Worm (Caenorhabditis elegans) whole organism, mixed stage, embryonic: ENCODE data around the gene F15B9.6.

ENCODE experiments used
- M03D4.4 ChIP-seq: sonication (generic microtip); optimal IDR thresholded peaks from 2 replicates; lab custom pipeline; 2017; ENCODE audit warnings: mild to moderate bottlenecking, missing genetic modification characterization, missing compliant biosample characterization
- bed-3 ChIP-seq: fragments of 200-800 bp; sonication (Bioruptor generic); optimal IDR thresholded peaks from 3 replicates; lab custom pipeline; 2018; ENCODE audit warnings: mild to moderate bottlenecking, missing genetic modification characterization, moderate library complexity, missing compliant biosample characterization
- ceh-39 ChIP-seq: fragments of 150-350 bp; optimal IDR thresholded peaks from 2 replicates; lab custom pipeline; 2014; ENCODE audit warnings: missing biosample characterization, missing genetic modification characterization
- ceh-43 ChIP-seq: fragments of 200-800 bp; sonication (Bioruptor generic); optimal IDR thresholded peaks from 2 replicates; lab custom pipeline; 2018; ENCODE audit warnings: mild to moderate bottlenecking, missing genetic modification characterization, moderate library complexity, missing compliant biosample characterization
- ceh-83 ChIP-seq: fragments of 200-800 bp; sonication (Bioruptor generic); optimal IDR thresholded peaks from 2 replicates; lab custom pipeline; 2018; ENCODE audit warnings: mild to moderate bottlenecking, missing genetic modification characterization, missing compliant biosample characterization
- ces-1 ChIP-seq: fragments of 150-350 bp; optimal IDR thresholded peaks from 2 replicates; lab custom pipeline; 2014; ENCODE audit warnings: missing biosample characterization, missing genetic modification reagents, missing genetic modification characterization
- cnd-1 ChIP-seq: fragments of 200-800 bp; sonication (Bioruptor generic); optimal IDR thresholded peaks from 2 replicates; lab custom pipeline; 2018; ENCODE audit warnings: mild to moderate bottlenecking, missing genetic modification characterization, missing compliant biosample characterization
- elt-1 ChIP-seq: sonication (generic microtip); optimal IDR thresholded peaks from 2 replicates; lab custom pipeline; 2017; ENCODE audit warnings: missing genetic modification characterization, mild to moderate bottlenecking, missing compliant biosample characterization, antibody characterized with exemption, moderate library complexity, borderline replicate concordance; ENCODE audit not compliant: insufficient read depth
- elt-3 ChIP-seq: fragments of 150-350 bp; optimal IDR thresholded peaks from 2 replicates; lab custom pipeline; 2014; ENCODE audit warnings: missing biosample characterization, missing genetic modification characterization
- flh-1 ChIP-seq: fragments of 200-800 bp; sonication (Bioruptor generic); optimal IDR thresholded peaks from 2 replicates; lab custom pipeline; 2018; ENCODE audit warnings: mild to moderate bottlenecking, missing genetic modification characterization, moderate library complexity, missing compliant biosample characterization
- ham-2 ChIP-seq: fragments of 200-800 bp; sonication (Bioruptor generic); optimal IDR thresholded peaks from 2 replicates; lab custom pipeline; 2018; ENCODE audit warnings: mild to moderate bottlenecking, missing genetic modification characterization, missing compliant biosample characterization
- hlh-1 ChIP-seq: fragments of 150-350 bp; optimal IDR thresholded peaks from 2 replicates; lab custom pipeline; 2014; ENCODE audit warnings: missing biosample characterization, missing genetic modification reagents, missing genetic modification characterization
- lin-13 ChIP-seq: fragments of 150-350 bp; optimal IDR thresholded peaks from 2 replicates; lab custom pipeline; 2014; ENCODE audit warnings: missing biosample characterization, missing genetic modification characterization
- lsy-2 ChIP-seq: fragments of 150-350 bp; optimal IDR thresholded peaks from 2 replicates; lab custom pipeline; 2014; ENCODE audit warnings: missing biosample characterization, missing genetic modification characterization
- mep-1 ChIP-seq: fragments of 150-350 bp; optimal IDR thresholded peaks from 2 replicates; lab custom pipeline; 2017; ENCODE audit warnings: missing biosample characterization, missing genetic modification reagents, missing genetic modification characterization, inconsistent platforms
- mls-2 ChIP-seq: sonication (generic microtip); optimal IDR thresholded peaks from 2 replicates; lab custom pipeline; 2016; ENCODE audit warnings: mild to moderate bottlenecking, missing genetic modification characterization, moderate library complexity, missing compliant biosample characterization
- nhr-12 ChIP-seq: fragments of 150-350 bp; optimal IDR thresholded peaks from 2 replicates; lab custom pipeline; 2014; ENCODE audit warnings: missing biosample characterization, missing genetic modification characterization
- nhr-2 ChIP-seq: fragments of 150-350 bp; optimal IDR thresholded peaks from 2 replicates; lab custom pipeline; 2014; ENCODE audit warnings: missing biosample characterization, missing genetic modification characterization
- nhr-237 ChIP-seq: fragments of 150-350 bp; optimal IDR thresholded peaks from 2 replicates; lab custom pipeline; 2014; ENCODE audit warnings: missing biosample characterization, missing genetic modification characterization
- nhr-76 ChIP-seq: sonication (generic microtip); optimal IDR thresholded peaks from 2 replicates; lab custom pipeline; 2017; ENCODE audit warnings: missing biosample characterization, missing genetic modification characterization
- sptf-1 ChIP-seq: sonication (generic microtip); optimal IDR thresholded peaks from 2 replicates; lab custom pipeline; 2017; ENCODE audit warnings: mild to moderate bottlenecking, missing genetic modification characterization, moderate library complexity, missing compliant biosample characterization
- tbx-8 ChIP-seq: fragments of 200-800 bp; sonication (Bioruptor generic); optimal IDR thresholded peaks from 2 replicates; lab custom pipeline; 2018; ENCODE audit warnings: mild to moderate bottlenecking, missing genetic modification characterization, moderate library complexity, missing compliant biosample characterization
- unc-120 ChIP-seq: sonication (generic microtip); optimal IDR thresholded peaks from 2 replicates; lab custom pipeline; 2017; ENCODE audit warnings: missing genetic modification characterization, missing compliant biosample characterization; ENCODE audit not compliant: poor library complexity, severe bottlenecking
- unc-39 ChIP-seq: fragments of 150-350 bp; optimal IDR thresholded peaks from 2 replicates; lab custom pipeline; 2014; ENCODE audit warnings: missing biosample characterization, missing genetic modification characterization
- unc-62 ChIP-seq: fragments of 150-350 bp; optimal IDR thresholded peaks from 2 replicates; lab custom pipeline; 2014; ENCODE audit warnings: missing biosample characterization, missing genetic modification reagents, missing genetic modification characterization
- zip-8 ChIP-seq: fragments of 150-350 bp; optimal IDR thresholded peaks from 2 replicates; lab custom pipeline; 2014; ENCODE audit warnings: missing biosample characterization, missing genetic modification characterization
- ztf-11 ChIP-seq: fragments of 150-350 bp; optimal IDR thresholded peaks from 2 replicates; lab custom pipeline; 2014; ENCODE audit warnings: missing biosample characterization, missing genetic modification characterization

Gene F15B9.6

ce11 chrV:13024499-13024898 is 10.6 kb downstream of the F15B9.6 start:
- TF ChIP-seq nhr-76 (tag; lab: Kevin White, UChicago): no peak
- no peak for TF ChIP-seq M03D4.4 (tag; lab: Kevin White, UChicago)
- TF ChIP-seq sptf-1 (tag; lab: Kevin White, UChicago): no peak
- no peak for TF ChIP-seq ceh-39 (tag; lab: Kevin White, UChicago)
- TF ChIP-seq mep-1 (tag; lab: Kevin White, UChicago): no peak
- peak; percentile 64 for TF ChIP-seq cnd-1 (tag; lab: Kevin White, UChicago)
- peak; percentile 45 for TF ChIP-seq unc-62 (GFP tag; lab: Kevin White, UChicago)
- TF ChIP-seq flh-1: no peak
- no peak for TF ChIP-seq ham-2
- TF ChIP-seq ces-1 (GFP tag; lab: Kevin White, UChicago): peak; percentile 100
- peak; percentile 10 for TF ChIP-seq nhr-2 (tag; lab: Kevin White, UChicago)
- TF ChIP-seq hlh-1 (tag; lab: Kevin White, UChicago): peak; percentile 5
- TF ChIP-seq lsy-2 (tag; lab: Kevin White, UChicago): no peak

DNA sequence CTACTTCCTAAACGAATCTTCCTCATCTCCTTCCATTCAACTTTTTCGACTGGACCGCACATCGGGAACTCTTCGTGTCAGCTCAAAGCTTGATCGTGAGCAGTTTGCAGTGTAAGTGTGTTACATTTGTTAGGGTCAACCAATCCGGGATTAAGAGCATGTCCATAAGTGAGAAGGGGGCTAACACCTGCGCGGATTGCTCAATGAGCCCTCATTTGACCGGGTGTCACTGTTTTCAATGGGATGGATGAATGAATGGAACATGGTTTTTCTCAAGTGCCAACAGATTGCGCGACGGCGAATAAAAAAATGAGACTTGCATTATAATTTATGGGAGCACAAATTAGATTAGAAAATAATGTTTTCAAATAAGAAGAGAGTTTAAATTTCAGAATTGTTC is 11.3 kb downstream of the F15B9.6 start:
- TF ChIP-seq elt-3 (tag; lab: Kevin White, UChicago) (no peak), nhr-2 (tag; lab: Kevin White, UChicago) (peak; percentile 85), ces-1 (GFP tag; lab: Kevin White, UChicago) (peak; percentile 54)

ce11 chrV:13026631-13027299 is 12.8 kb downstream of the F15B9.6 start:
- TF ChIP-seq ces-1 (GFP tag; lab: Kevin White, UChicago): peak; percentile 94
- no peak for TF ChIP-seq lin-13 (tag; lab: Kevin White, UChicago)
- peak; percentile 78 for TF ChIP-seq zip-8 (tag; lab: Kevin White, UChicago)
- TF ChIP-seq mls-2 (tag; lab: Kevin White, UChicago): no peak
- TF ChIP-seq tbx-8 (GFP tag; lab: Kevin White, UChicago): no peak
- no peak for TF ChIP-seq nhr-12 (tag; lab: Kevin White, UChicago)

DNA sequence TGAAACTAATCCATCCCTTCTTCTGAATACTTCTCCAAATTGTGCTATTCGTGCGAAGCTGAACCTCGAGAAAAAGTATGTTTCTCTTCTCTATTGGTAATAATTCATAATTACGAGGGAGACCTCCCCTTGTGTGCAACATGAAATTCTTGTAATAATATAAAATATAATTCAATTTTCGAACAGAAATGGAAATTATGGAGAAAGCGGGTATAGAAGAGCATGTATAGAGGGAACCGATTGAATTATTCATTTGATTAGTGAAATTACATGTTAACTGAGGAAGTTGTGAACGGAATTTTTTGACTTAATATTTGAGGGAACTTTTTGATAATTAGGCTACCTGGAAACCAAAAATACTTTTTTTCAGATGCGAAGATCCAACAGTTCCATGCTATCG is 14.9 kb downstream of the F15B9.6 start:
- peak; percentile 99 for TF ChIP-seq ces-1 (GFP tag; lab: Kevin White, UChicago)
- no peak for TF ChIP-seq flh-1

DNA sequence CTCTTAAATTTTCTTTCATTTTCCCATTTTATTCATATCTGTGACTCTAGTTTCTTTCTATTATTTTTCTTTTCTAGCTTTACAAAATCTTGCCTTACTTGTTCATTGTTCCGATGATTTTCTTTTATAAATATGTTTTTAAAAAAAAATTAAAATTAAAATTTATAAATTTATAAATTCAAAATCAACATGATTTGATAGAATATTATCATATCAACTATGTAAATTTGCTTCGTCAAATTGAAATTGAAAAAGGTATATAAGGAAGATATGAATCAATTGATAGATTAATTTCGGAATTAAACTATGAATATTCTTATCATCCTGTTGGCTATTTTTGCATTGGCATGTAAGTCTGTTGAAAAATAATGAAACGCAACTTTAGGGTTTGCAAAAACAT is 19.3 kb downstream of the F15B9.6 start, which contains the start of gene W07G4.1:
Gene W07G4.1 (plus strand): TSS at position 301 of the 400 bp plus-strand sequence.
- no peak for TF ChIP-seq flh-1
- no peak for TF ChIP-seq elt-3 (tag; lab: Kevin White, UChicago)
- no peak for TF ChIP-seq lsy-2 (tag; lab: Kevin White, UChicago)
- no peak for TF ChIP-seq ztf-11 (tag; lab: Kevin White, UChicago)
- no peak for TF ChIP-seq ces-1 (GFP tag; lab: Kevin White, UChicago)
- TF ChIP-seq cnd-1 (tag; lab: Kevin White, UChicago): no peak
- TF ChIP-seq nhr-237 (tag; lab: Kevin White, UChicago): no peak
- TF ChIP-seq bed-3 (GFP tag; lab: Kevin White, UChicago): no peak
- no peak for TF ChIP-seq unc-39 (tag; lab: Kevin White, UChicago)
- no peak for TF ChIP-seq nhr-12 (tag; lab: Kevin White, UChicago)
- TF ChIP-seq elt-1: no peak
- TF ChIP-seq mls-2 (tag; lab: Kevin White, UChicago): no peak

DNA sequence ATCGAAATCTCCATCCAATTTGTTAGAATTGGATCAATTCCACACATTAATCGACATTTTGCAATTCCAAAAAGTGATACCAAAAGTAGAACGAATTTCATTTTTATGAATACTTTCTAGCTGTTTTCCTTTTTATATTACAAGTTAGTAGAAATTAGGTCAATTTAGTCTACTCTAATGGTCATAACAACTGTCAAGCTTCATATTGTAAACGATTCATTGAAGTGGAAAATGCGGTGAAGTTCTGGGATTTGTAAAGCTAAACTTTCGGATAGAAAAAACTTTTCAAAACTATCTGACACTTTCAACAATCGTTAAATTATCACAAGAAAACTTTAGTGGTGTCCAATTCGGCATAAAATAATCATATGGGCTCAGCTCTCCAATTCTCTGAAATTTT is 20.7 kb downstream of the F15B9.6 start, which contains the start of gene W07G4.7:
Gene W07G4.7 (minus strand): TSS at position 101 of the 400 bp plus-strand sequence.
- no peak for TF ChIP-seq tbx-8 (GFP tag; lab: Kevin White, UChicago)
- no peak for TF ChIP-seq ceh-43 (GFP tag; lab: Kevin White, UChicago)
- no peak for TF ChIP-seq unc-120 (tag; lab: Kevin White, UChicago)
- TF ChIP-seq ceh-83 (GFP tag; lab: Kevin White, UChicago): no peak
- TF ChIP-seq mls-2 (tag; lab: Kevin White, UChicago): no peak
- TF ChIP-seq, all 35 proteins: peak for 0
